Worm (Caenorhabditis elegans) whole organism, L4 larva: ENCODE results near the gene atf-7.

Experiments used
- R02D3.7 ChIP-seq: fragments of 150-350 bp; sonication (generic microtip); optimal IDR thresholded peaks from 3 replicates; lab custom pipeline; 2014; ENCODE audit warnings: missing biosample characterization, missing genetic modification characterization
- ctbp-1 ChIP-seq: fragments of 200-800 bp; sonication (Bioruptor generic); IDR thresholded peaks from 2 replicates; pipeline ENCODE4 v1.3.6; 2022; ENCODE audit warnings: missing genetic modification reagents, missing genetic modification characterization, missing compliant biosample characterization
- dmd-8 ChIP-seq: fragments of 200-800 bp; sonication (Bioruptor generic); IDR thresholded peaks from 2 replicates; pipeline ENCODE4 v1.3.6; 2022; ENCODE audit warnings: missing genetic modification characterization, missing compliant biosample characterization
- fkh-10 ChIP-seq: fragments of 150-350 bp; optimal IDR thresholded peaks from 2 replicates; lab custom pipeline; 2014; ENCODE audit warnings: missing biosample characterization, missing genetic modification reagents, missing genetic modification characterization
- lin-38 ChIP-seq: fragments of 200-800 bp; sonication (Bioruptor generic); IDR thresholded peaks from 2 replicates; pipeline ENCODE4 v1.3.6; 2022; ENCODE audit warnings: missing genetic modification reagents, missing genetic modification characterization, missing compliant biosample characterization
- lsy-2 ChIP-seq, 2 experiments: fragments of 150-350 bp in 1 of 2; sonication (generic microtip) in 1 of 2; optimal IDR thresholded peaks; 2 replicates each; lab custom pipeline; 2014 to 2017; ENCODE audit warnings: missing biosample characterization in 2 of 2, missing genetic modification characterization in 2 of 2
- madf-5 ChIP-seq, 2 experiments: fragments of 200-800 bp; sonication (Bioruptor generic); IDR thresholded peaks; 2 replicates each; pipeline ENCODE4 v1.3.6; 2022; ENCODE audit warnings: missing compliant biosample characterization in 2 of 2, missing genetic modification characterization in 2 of 2
- mep-1 ChIP-seq: fragments of 150-350 bp; sonication (generic microtip); optimal IDR thresholded peaks from 3 replicates; lab custom pipeline; 2014; ENCODE audit warnings: missing biosample characterization, missing genetic modification characterization
- nhr-25 ChIP-seq: sonication (generic microtip); optimal IDR thresholded peaks from 2 replicates; lab custom pipeline; 2017; ENCODE audit warnings: missing genetic modification characterization, mild to moderate bottlenecking, missing compliant biosample characterization, antibody characterized with exemption, moderate library complexity, borderline replicate concordance; ENCODE audit not compliant: insufficient read depth
- nhr-41 ChIP-seq: fragments of 200-800 bp; sonication (Bioruptor generic); IDR thresholded peaks from 2 replicates; pipeline ENCODE4 v1.3.6; 2022; ENCODE audit warnings: missing genetic modification reagents, missing genetic modification characterization, missing compliant biosample characterization
- nhr-6 ChIP-seq: fragments of 150-350 bp; optimal IDR thresholded peaks from 2 replicates; lab custom pipeline; 2014; ENCODE audit warnings: missing biosample characterization, missing genetic modification characterization
- pha-4 ChIP-seq, 2 experiments: fragments of 150-350 bp in 1 of 2; fragments of 200-800 bp in 1 of 2; sonication (Bioruptor generic) in 1 of 2; IDR thresholded peaks in 1 of 2; optimal IDR thresholded peaks in 1 of 2; 2 replicates each; pipeline versions ENCODE4 v1.3.6 to Lab custom; 2014 to 2022; ENCODE audit warnings: missing genetic modification characterization in 2 of 2, missing genetic modification reagents in 2 of 2, missing biosample characterization in 1 of 2, missing compliant biosample characterization in 1 of 2
- zag-1 ChIP-seq: fragments of 150-350 bp; optimal IDR thresholded peaks from 2 replicates; lab custom pipeline; 2014; ENCODE audit warnings: missing biosample characterization, missing genetic modification characterization
- zip-11 ChIP-seq: fragments of 200-800 bp; sonication (Bioruptor generic); IDR thresholded peaks from 2 replicates; pipeline ENCODE4 v1.3.6; 2022; ENCODE audit warnings: missing genetic modification characterization, missing compliant biosample characterization

DNA sequence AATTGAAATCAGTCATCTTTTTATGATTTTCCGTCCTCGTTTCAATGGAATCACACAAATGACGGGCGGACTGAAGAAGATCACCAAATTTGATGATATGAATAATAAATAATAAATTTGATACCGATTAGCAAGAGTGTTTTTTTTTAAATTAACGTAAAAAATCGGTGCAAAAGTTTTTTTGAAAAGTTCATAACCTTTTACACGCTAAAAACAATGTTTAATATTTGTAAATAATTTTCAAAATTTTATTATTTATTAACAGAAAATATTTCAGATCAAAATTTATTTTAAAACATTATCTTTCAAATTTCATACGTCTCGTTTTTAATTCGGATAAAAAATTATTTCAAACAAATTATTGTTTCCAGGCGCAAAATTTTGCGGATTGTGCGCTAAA lies 46.1 kb upstream of the atf-7 start, which contains the start of gene M88.3:
- no peak for TF ChIP-seq zip-11 (GFP tag; lab: Robert Waterston, UW)
- no peak for TF ChIP-seq nhr-6 (tag; lab: Kevin White, UChicago)
- TF ChIP-seq lsy-2 (tag; optimal IDR thresholded peaks at IDR 0.05; lab: Kevin White, UChicago): no peak
- TF ChIP-seq R02D3.7 (tag; lab: Kevin White, UChicago): no peak
- no peak for TF ChIP-seq dmd-8 (GFP tag; lab: Robert Waterston, UW)
- TF ChIP-seq zag-1: no peak
- no peak for TF ChIP-seq pha-4 (GFP tag; IDR thresholded peaks at IDR 0.05; lab: Robert Waterston, UW)
- no peak for TF ChIP-seq pha-4 (tag; optimal IDR thresholded peaks at IDR 0.05; lab: Kevin White, UChicago)
- TF ChIP-seq nhr-25 (tag; lab: Kevin White, UChicago): no peak
- no peak for TF ChIP-seq nhr-41
- no peak for TF ChIP-seq ctbp-1 (GFP tag; lab: Robert Waterston, UW)
- TF ChIP-seq lin-38 (GFP tag; lab: Robert Waterston, UW): no peak
- TF ChIP-seq mep-1: no peak
- no peak for TF ChIP-seq madf-5 (GFP tag; IDR thresholded peaks at IDR 0.05; lab: Robert Waterston, UW)
- no peak for TF ChIP-seq fkh-10 (GFP tag; lab: Kevin White, UChicago)
